Worm (Caenorhabditis elegans) whole organism, L4/young adult: ENCODE data around the gene F53F4.18.

Experiments used
- W03F9.2 ChIP-seq: fragments of 150-350 bp; optimal IDR thresholded peaks from 2 replicates; lab custom pipeline; 2014; ENCODE audit warnings: missing biosample characterization, missing genetic modification characterization
- dao-5 ChIP-seq: sonication (generic microtip); optimal IDR thresholded peaks from 2 replicates; lab custom pipeline; 2016; ENCODE audit warnings: missing genotype, missing genetic modification characterization, moderate library complexity, missing compliant biosample characterization
- him-1 ChIP-seq: sonication (generic microtip); optimal IDR thresholded peaks from 2 replicates; lab custom pipeline; 2016; ENCODE audit warnings: missing genotype, missing genetic modification reagents, missing genetic modification characterization, missing compliant biosample characterization

F53F4.18 gene

DNA sequence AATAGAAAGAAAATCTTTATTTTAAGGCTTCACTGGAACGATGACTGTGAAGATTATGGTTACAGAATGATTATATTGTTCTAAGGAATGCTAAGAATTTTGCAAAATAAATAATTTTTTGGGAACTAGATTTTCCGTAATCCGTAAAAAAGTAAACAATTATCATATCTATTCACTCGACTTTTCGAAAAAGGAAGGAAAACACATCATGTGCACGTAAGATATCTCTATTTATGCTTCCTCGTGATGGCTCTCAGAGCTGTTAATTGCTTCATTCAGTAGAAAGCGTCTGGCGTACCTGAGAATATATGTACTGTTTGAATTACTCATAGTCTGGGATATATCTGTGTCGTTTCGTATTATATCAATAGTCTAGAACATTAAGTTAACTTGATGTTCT lies 29.8 kb downstream of the F53F4.18 start, which contains the start of gene srd-11:
Gene srd-11, minus strand, starts transcription at position 101 of the 400 bp plus-strand sequence.
- no peak for TF ChIP-seq W03F9.2 (tag; lab: Kevin White, UChicago)
- TF ChIP-seq him-1 (tag; lab: Kevin White, UChicago), result no peak
- no peak for TF ChIP-seq dao-5 (tag; lab: Kevin White, UChicago)

DNA sequence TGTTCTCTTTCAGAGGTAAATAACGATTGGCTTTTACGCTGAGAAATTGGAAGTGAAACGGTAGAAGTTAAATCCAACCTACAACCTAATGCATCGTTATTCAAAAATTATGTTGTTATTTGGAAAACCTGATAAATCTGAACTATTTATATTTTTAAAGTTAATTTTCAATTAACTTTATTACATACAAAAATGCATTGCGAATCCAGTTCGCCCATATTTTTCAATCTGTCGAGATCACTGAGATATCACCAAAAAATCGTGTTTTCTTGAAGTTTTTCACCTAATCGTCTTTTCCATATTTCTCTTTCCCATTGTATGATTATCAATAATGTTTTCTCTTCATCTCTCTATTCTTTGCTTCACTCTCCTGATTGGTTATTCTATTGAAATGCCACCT lies 30.8 kb downstream of the F53F4.18 start, which contains the start of gene F53F4.15:
Gene F53F4.15, plus strand, starts transcription at position 301 of the 400 bp plus-strand sequence.
- TF ChIP-seq dao-5 (tag; lab: Kevin White, UChicago) (no peak), him-1 (tag; lab: Kevin White, UChicago) (no peak), W03F9.2 (tag; lab: Kevin White, UChicago) (no peak)

DNA sequence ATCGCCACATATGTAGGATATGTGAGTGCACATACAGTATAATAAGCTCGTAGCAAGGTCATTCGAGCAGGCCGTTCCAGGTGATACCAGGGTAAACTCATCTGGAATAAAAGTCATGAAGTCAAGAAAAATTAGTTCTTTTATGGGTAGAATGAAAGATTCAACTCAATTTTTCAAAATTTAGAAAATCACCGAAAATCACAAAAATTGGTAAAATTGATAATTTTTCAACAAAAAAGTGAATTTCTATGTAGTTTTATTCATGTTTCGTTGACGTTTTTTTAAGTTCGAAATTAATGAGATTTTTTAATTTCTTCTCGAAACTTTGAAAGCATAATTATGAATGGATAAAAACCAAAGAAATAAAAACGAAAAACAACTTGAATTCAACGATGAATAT lies 31.8 kb downstream of the F53F4.18 start, which contains the start of gene F53F4.16:
Gene F53F4.16, minus strand, starts transcription at position 101 of the 400 bp plus-strand sequence.
- no peak for TF ChIP-seq him-1 (tag; lab: Kevin White, UChicago)
- no peak for TF ChIP-seq dao-5 (tag; lab: Kevin White, UChicago)

DNA sequence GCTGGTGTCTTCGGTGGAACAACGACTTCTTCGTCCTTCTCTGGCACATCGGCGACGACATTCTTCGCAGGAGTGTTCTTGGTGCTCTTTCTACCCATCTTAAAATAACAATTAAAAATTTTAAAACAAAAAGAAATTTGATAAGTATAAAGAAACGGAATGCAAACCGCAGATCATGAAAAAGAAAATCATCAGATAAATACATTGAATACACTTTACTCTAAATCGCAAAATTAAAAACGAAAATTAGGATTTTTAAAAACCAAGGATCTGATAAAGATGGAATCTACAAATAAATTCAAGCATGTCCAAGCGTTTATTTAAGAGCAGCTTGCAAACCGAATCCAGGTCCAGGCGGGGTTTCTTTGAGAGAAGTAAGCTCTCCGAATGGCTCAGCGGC lies 34.5 kb downstream of the F53F4.18 start, which contains the start of gene F53F4.11:
Gene F53F4.11, minus strand, starts transcription at position 101 of the 400 bp plus-strand sequence.
- TF ChIP-seq him-1 (tag; lab: Kevin White, UChicago), result no peak
- no peak for TF ChIP-seq dao-5 (tag; lab: Kevin White, UChicago)
- no peak for TF ChIP-seq W03F9.2 (tag; lab: Kevin White, UChicago)

DNA sequence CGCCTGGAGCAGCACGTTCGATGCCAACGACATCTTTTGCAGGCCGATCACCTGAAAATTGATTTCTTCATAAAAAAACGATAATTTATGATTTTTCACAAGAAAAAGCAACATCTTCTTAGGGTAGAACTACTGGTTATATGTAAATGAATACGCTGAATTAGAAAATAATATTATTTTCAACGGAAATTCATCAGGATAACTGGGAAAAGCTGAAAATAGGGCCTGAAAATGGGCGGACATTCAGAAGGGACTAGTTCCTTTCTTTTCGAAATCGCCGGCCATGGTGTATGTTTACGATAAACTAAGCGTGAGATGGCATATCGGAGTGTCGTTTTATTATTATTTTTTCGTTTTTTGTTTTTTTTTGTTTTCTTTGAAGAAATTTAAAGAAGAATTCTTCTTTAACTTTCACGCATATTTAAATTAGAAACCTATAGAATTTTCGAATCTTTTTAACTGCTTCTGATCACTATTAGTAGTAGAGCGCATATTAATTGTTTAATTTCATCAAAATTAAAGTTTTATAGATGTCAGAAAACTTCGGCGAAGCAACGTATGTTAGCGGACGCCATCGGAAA lies 35.7 kb downstream of the F53F4.18 start, which contains the start of the genes nduv-2 and F53F4.12:
Gene nduv-2, minus strand, starts transcription at position 51 of the 581 bp plus-strand sequence.
Gene F53F4.12, plus strand, starts transcription at position 531 of the 581 bp plus-strand sequence.
- TF ChIP-seq W03F9.2 (tag; lab: Kevin White, UChicago), result no peak
- no peak for TF ChIP-seq him-1 (tag; lab: Kevin White, UChicago)
- no peak for TF ChIP-seq dao-5 (tag; lab: Kevin White, UChicago)

DNA sequence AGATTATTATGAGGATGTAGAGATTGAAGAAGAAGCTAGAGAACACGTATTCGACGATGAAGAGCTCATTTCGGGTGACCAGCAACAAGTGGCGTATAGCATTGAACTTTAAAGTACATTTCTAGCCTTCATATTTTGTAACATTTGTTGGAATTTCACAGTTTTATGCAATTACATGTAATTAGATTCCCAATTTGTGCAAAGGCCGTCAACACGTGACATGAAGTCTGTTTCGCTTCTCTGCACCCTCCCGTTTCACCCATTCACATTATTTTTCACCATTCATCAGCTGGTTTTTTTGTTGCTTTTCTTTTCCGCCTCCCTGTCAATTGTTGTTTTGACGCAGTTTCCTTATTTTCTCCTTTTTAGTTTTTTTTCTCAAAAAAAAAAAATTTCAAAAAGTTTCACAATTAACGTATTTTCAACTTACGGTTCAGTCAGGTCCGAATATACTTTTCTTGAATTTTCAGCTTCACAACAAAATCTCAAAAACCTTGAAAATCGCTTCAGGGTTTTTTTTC lies 37.2 kb downstream of the F53F4.18 start, which contains the start of gene sde-2:
Gene sde-2, plus strand, starts transcription at position 471 of the 521 bp plus-strand sequence.
- no peak for TF ChIP-seq him-1 (tag; lab: Kevin White, UChicago)
- TF ChIP-seq W03F9.2 (tag; lab: Kevin White, UChicago), result no peak
- TF ChIP-seq dao-5 (tag; lab: Kevin White, UChicago), result no peak

DNA sequence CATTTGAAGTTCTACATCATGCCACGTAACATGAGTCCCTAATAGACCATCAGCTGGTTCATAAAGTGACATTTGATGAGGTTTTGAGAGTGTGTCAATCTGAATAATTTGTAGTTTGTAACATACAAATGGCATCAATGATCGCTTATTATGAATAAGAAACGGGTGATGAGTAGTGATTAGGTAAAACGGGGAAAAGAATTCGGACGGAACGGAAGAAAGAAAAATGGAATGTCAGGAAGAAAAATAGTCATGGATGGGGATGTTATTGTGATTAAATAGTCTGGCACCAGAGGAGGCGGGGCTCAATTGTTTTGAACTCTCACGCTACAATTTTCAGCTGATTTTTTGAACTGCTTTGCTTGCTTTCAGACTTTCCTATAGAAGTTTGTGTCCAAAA lies 44.2 kb downstream of the F53F4.18 start, which contains the start of gene H37A05.2:
Gene H37A05.2, minus strand, starts transcription at position 101 of the 400 bp plus-strand sequence.
- TF ChIP-seq dao-5 (tag; lab: Kevin White, UChicago) (no peak), W03F9.2 (tag; lab: Kevin White, UChicago) (no peak), him-1 (tag; lab: Kevin White, UChicago) (no peak)

DNA sequence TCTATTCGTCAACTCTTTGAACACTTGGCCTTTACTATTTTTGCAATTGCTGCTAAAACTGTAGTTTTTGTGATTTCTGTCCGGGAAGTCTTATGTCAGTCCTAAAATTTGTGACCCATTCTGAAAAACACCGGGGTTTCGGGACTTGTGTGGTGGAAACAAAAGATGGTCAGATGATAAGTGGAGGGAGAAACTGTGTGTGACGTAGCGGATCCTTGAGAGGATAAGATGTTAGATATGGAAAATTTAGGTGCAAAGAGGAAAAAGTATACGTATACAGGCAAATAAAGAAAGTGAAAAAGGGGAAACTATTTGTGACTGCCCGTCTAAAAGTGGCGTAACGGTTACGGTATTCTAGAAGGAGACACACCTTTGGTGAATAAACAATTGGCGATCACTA lies 46.5 kb downstream of the F53F4.18 start:
- TF ChIP-seq W03F9.2 (tag; lab: Kevin White, UChicago) (no peak), dao-5 (tag; lab: Kevin White, UChicago) (no peak), him-1 (tag; lab: Kevin White, UChicago) (no peak)

ce11 chrV:13638040-13638439 lies 48.1 kb downstream of the F53F4.18 start:
- TF ChIP-seq W03F9.2 (tag; lab: Kevin White, UChicago) (no peak), him-1 (tag; lab: Kevin White, UChicago) (no peak), dao-5 (tag; lab: Kevin White, UChicago) (no peak)
